Fruit fly (Drosophila melanogaster) whole organism, embryonic: ENCODE data around the gene CG46467.

Experiments
- Abd-B ChIP-seq: fragments of 200-800 bp; sonication (Bioruptor generic); optimal IDR thresholded peaks from 2 replicates; lab custom pipeline; 2018; ENCODE audit warnings: missing biosample characterization, mild to moderate bottlenecking, missing genetic modification characterization, moderate library complexity
- Asciz ChIP-seq: fragments of 200-800 bp; sonication (Bioruptor generic); optimal IDR thresholded peaks from 2 replicates; lab custom pipeline; 2017; ENCODE audit warnings: missing biosample characterization, mild to moderate bottlenecking, missing genetic modification characterization, missing genetic modification reagents
- BEAF-32 ChIP-seq: fragments of 200-800 bp; sonication (Bioruptor generic); optimal IDR thresholded peaks from 3 replicates; lab custom pipeline; 2017; ENCODE audit warnings: missing biosample characterization, missing genetic modification characterization, mild to moderate bottlenecking, moderate library complexity, missing genetic modification reagents
- CG10565 ChIP-seq: fragments of 200-800 bp; sonication (Bioruptor generic); optimal IDR thresholded peaks from 3 replicates; lab custom pipeline; 2016; ENCODE audit warnings: missing biosample characterization, mild to moderate bottlenecking, missing genetic modification characterization
- CG11247 ChIP-seq: fragments of 200-800 bp; sonication (Bioruptor generic); IDR thresholded peaks from 2 replicates; pipeline ENCODE4 v1.3.6; 2022; ENCODE audit warnings: missing biosample characterization, missing genetic modification characterization
- CG11398 ChIP-seq: fragments of 200-800 bp; sonication (Bioruptor generic); optimal IDR thresholded peaks from 2 replicates; lab custom pipeline; 2016; ENCODE audit warnings: missing biosample characterization, missing genetic modification characterization
- CG12155 ChIP-seq: fragments of 200-800 bp; sonication (Bioruptor generic); optimal IDR thresholded peaks from 3 replicates; lab custom pipeline; 2016; ENCODE audit warnings: missing biosample characterization, missing genetic modification characterization
- CG13296 ChIP-seq: fragments of 200-800 bp; sonication (Bioruptor generic); optimal IDR thresholded peaks from 3 replicates; lab custom pipeline; 2018; ENCODE audit warnings: missing biosample characterization, mild to moderate bottlenecking, missing genetic modification characterization
- CG13775 ChIP-seq: fragments of 200-800 bp; sonication (Bioruptor generic); optimal IDR thresholded peaks from 3 replicates; lab custom pipeline; 2017; ENCODE audit warnings: missing biosample characterization, mild to moderate bottlenecking, missing genetic modification characterization
- CG14014 ChIP-seq: fragments of 200-800 bp; sonication (Bioruptor generic); IDR thresholded peaks from 2 replicates; pipeline ENCODE4 v1.3.6; 2022; ENCODE audit warnings: missing biosample characterization, missing genetic modification characterization
- CG16779 ChIP-seq: fragments of 200-800 bp; sonication (Bioruptor generic); IDR thresholded peaks from 2 replicates; pipeline ENCODE4 v1.3.6; 2022; ENCODE audit warnings: missing biosample characterization, missing genetic modification characterization
- CG2199 ChIP-seq: fragments of 200-800 bp; sonication (Bioruptor generic); IDR thresholded peaks from 3 replicates; pipeline ENCODE4 v1.3.6; 2022; ENCODE audit warnings: missing biosample characterization, missing genetic modification characterization
- CG2889 ChIP-seq: fragments of 200-800 bp; sonication (Bioruptor generic); IDR thresholded peaks from 3 replicates; pipeline ENCODE4 v1.3.6; 2022; ENCODE audit warnings: missing biosample characterization, missing genetic modification characterization
- CG31388 ChIP-seq: fragments of 200-800 bp; sonication (Bioruptor generic); optimal IDR thresholded peaks from 2 replicates; lab custom pipeline; 2016; ENCODE audit warnings: missing biosample characterization, missing genetic modification characterization
- CG31441 ChIP-seq: fragments of 200-800 bp; sonication (Bioruptor generic); IDR thresholded peaks from 2 replicates; pipeline ENCODE4 v1.3.6; 2022; ENCODE audit warnings: missing biosample characterization, missing genetic modification characterization
- CG3726 ChIP-seq: fragments of 200-800 bp; sonication (Bioruptor generic); IDR thresholded peaks from 3 replicates; pipeline ENCODE4, ENCODE4 v1.3.6; 2022; ENCODE audit warnings: missing biosample characterization, missing genetic modification characterization
- CG4328 ChIP-seq: fragments of 200-800 bp; sonication (Bioruptor generic); optimal IDR thresholded peaks from 3 replicates; lab custom pipeline; 2017; ENCODE audit warnings: missing biosample characterization, missing genetic modification reagents, missing genetic modification characterization
- CG4360 ChIP-seq: fragments of 200-800 bp; sonication (Bioruptor generic); IDR thresholded peaks from 2 replicates; pipeline ENCODE4 v1.3.6; 2022; ENCODE audit warnings: missing biosample characterization, missing genetic modification characterization
- CG43689 ChIP-seq: fragments of 200-800 bp; sonication (Bioruptor generic); IDR thresholded peaks from 2 replicates; pipeline ENCODE4 v1.3.6; 2022; ENCODE audit warnings: missing biosample characterization, missing genetic modification characterization
- CG5953 ChIP-seq: fragments of 200-800 bp; sonication (Bioruptor generic); IDR thresholded peaks from 2 replicates; pipeline ENCODE4 v1.3.6; 2022; ENCODE audit warnings: missing biosample characterization, missing genetic modification characterization
- CG6272 ChIP-seq: fragments of 200-800 bp; sonication (Bioruptor generic); IDR thresholded peaks from 2 replicates; pipeline ENCODE4 v1.3.6; 2022; ENCODE audit warnings: missing biosample characterization, missing genetic modification characterization
- CG7357 ChIP-seq: fragments of 200-800 bp; sonication (Bioruptor generic); IDR thresholded peaks from 3 replicates; pipeline ENCODE4 v1.3.6; 2022; ENCODE audit warnings: missing biosample characterization, missing genetic modification characterization
- CG7745 ChIP-seq: fragments of 200-800 bp; sonication (Bioruptor generic); optimal IDR thresholded peaks from 2 replicates; lab custom pipeline; 2018; ENCODE audit warnings: missing biosample characterization, mild to moderate bottlenecking, missing genetic modification characterization, moderate library complexity
- CG8089 ChIP-seq: fragments of 200-800 bp; sonication (Bioruptor generic); optimal IDR thresholded peaks from 3 replicates; lab custom pipeline; 2016; ENCODE audit warnings: missing biosample characterization, missing genetic modification characterization
- CTCF ChIP-seq: fragments of 200-800 bp; sonication (Bioruptor generic); optimal IDR thresholded peaks from 2 replicates; lab custom pipeline; 2017; ENCODE audit warnings: missing biosample characterization, mild to moderate bottlenecking, missing genetic modification characterization, moderate library complexity
- CrebB ChIP-seq: fragments of 200-800 bp; sonication (Bioruptor generic); optimal IDR thresholded peaks from 3 replicates; lab custom pipeline; 2018; ENCODE audit warnings: missing biosample characterization, mild to moderate bottlenecking, missing genetic modification characterization
- Hr78 ChIP-seq, 2 experiments: fragments of 200-800 bp in 1 of 2; fragments of >200 bp in 1 of 2; sonication (Bioruptor generic) in 1 of 2; optimal IDR thresholded peaks; 2 replicates each; lab custom pipeline; 2017 to 2019; ENCODE audit warnings: missing biosample characterization in 2 of 2, missing genetic modification characterization in 2 of 2, mild to moderate bottlenecking in 1 of 2, moderate library complexity in 1 of 2
- Meics ChIP-seq: fragments of 200-800 bp; sonication (Bioruptor generic); optimal IDR thresholded peaks from 2 replicates; lab custom pipeline; 2017; ENCODE audit warnings: missing biosample characterization, mild to moderate bottlenecking, missing genetic modification characterization
- NK7.1 ChIP-seq: fragments of 200-800 bp; sonication (Bioruptor generic); optimal IDR thresholded peaks from 3 replicates; lab custom pipeline; 2016; ENCODE audit warnings: missing biosample characterization, missing genetic modification characterization
- Ptx1 ChIP-seq: fragments of 200-800 bp; sonication (Bioruptor generic); IDR thresholded peaks from 2 replicates; pipeline ENCODE4 v1.3.6; 2022; ENCODE audit warnings: missing biosample characterization, missing genetic modification characterization
- Sin3A ChIP-seq: fragments of >200 bp; optimal IDR thresholded peaks from 2 replicates; lab custom pipeline; 2018
- Sry-δ ChIP-seq: fragments of 200-800 bp; sonication (Bioruptor generic); optimal IDR thresholded peaks from 2 replicates; lab custom pipeline; 2016; ENCODE audit warnings: missing biosample characterization, missing genetic modification characterization
- Xrp1 ChIP-seq: fragments of 200-800 bp; sonication (Bioruptor generic); IDR thresholded peaks from 2 replicates; pipeline ENCODE4 v1.3.6; 2022; ENCODE audit warnings: missing biosample characterization, missing genetic modification characterization
- bigmax ChIP-seq: fragments of 200-800 bp; sonication (Bioruptor generic); optimal IDR thresholded peaks from 2 replicates; lab custom pipeline; 2018; ENCODE audit warnings: missing biosample characterization, mild to moderate bottlenecking, missing genetic modification characterization
- fd64A ChIP-seq: fragments of 200-800 bp; sonication (Bioruptor generic); optimal IDR thresholded peaks from 3 replicates; lab custom pipeline; 2018; ENCODE audit warnings: missing biosample characterization, mild to moderate bottlenecking, missing genetic modification characterization
- gcm2 ChIP-seq: fragments of 200-800 bp; sonication (Bioruptor generic); optimal IDR thresholded peaks from 2 replicates; lab custom pipeline; 2016; ENCODE audit warnings: missing biosample characterization, missing genetic modification characterization
- grau ChIP-seq: fragments of 200-800 bp; optimal IDR thresholded peaks from 3 replicates; lab custom pipeline; 2019; ENCODE audit warnings: missing biosample characterization, mild to moderate bottlenecking, missing genetic modification characterization, moderate library complexity
- her ChIP-seq: fragments of 200-800 bp; sonication (Bioruptor generic); optimal IDR thresholded peaks from 2 replicates; lab custom pipeline; 2016; ENCODE audit warnings: missing biosample characterization, missing genetic modification characterization
- ken ChIP-seq: fragments of 200-800 bp; sonication (Bioruptor generic); IDR thresholded peaks from 3 replicates; pipeline ENCODE4 v1.3.6; 2022; ENCODE audit warnings: missing biosample characterization, missing genetic modification characterization
- klu ChIP-seq: fragments of 200-800 bp; sonication (Bioruptor generic); IDR thresholded peaks from 2 replicates; pipeline ENCODE4 v1.3.6; 2022; ENCODE audit warnings: missing biosample characterization, missing genetic modification characterization
- lmd ChIP-seq: fragments of 200-800 bp; sonication (Bioruptor generic); IDR thresholded peaks from 2 replicates; pipeline ENCODE4 v1.3.6; 2022; ENCODE audit warnings: missing biosample characterization, missing genetic modification characterization
- pb ChIP-seq: fragments of 200-800 bp; sonication (Bioruptor generic); optimal IDR thresholded peaks from 3 replicates; lab custom pipeline; 2016; ENCODE audit warnings: missing biosample characterization, missing genetic modification characterization
- pho ChIP-seq: fragments of 200-800 bp; sonication (Bioruptor generic); optimal IDR thresholded peaks from 2 replicates; lab custom pipeline; 2016; ENCODE audit warnings: missing biosample characterization, missing genetic modification characterization
- rib ChIP-seq: fragments of 200-800 bp; sonication (Bioruptor generic); IDR thresholded peaks from 2 replicates; pipeline ENCODE4 v1.3.6; 2022; ENCODE audit warnings: missing biosample characterization, missing genetic modification characterization
- salm ChIP-seq: fragments of 200-800 bp; sonication (Bioruptor generic); optimal IDR thresholded peaks from 2 replicates; lab custom pipeline; 2018; ENCODE audit warnings: missing biosample characterization, mild to moderate bottlenecking, missing genetic modification characterization
- sc ChIP-seq, 3 experiments: fragments of >200 bp in 2 of 3; fragments of 200-800 bp in 1 of 3; sonication (Bioruptor generic) in 1 of 3; optimal IDR thresholded peaks; 2 replicates in 2 of 3; 3 replicates in 1 of 3; lab custom pipeline; 2017; ENCODE audit warnings: mild to moderate bottlenecking in 1 of 3, missing biosample characterization in 1 of 3, missing genetic modification characterization in 1 of 3, missing genetic modification reagents in 1 of 3
- ssp ChIP-seq: fragments of 200-800 bp; sonication (Bioruptor generic); IDR thresholded peaks from 2 replicates; pipeline ENCODE4 v1.3.6; 2022; ENCODE audit warnings: missing biosample characterization, missing genetic modification characterization
- stwl ChIP-seq: fragments of 200-800 bp; sonication (Bioruptor generic); optimal IDR thresholded peaks from 3 replicates; lab custom pipeline; 2018; ENCODE audit warnings: missing biosample characterization, mild to moderate bottlenecking, missing genetic modification characterization, moderate library complexity
- tio ChIP-seq: fragments of 200-800 bp; sonication (Bioruptor generic); optimal IDR thresholded peaks from 2 replicates; lab custom pipeline; 2017; ENCODE audit warnings: missing biosample characterization, missing genetic modification characterization, inconsistent platforms
- tna ChIP-seq: fragments of 200-800 bp; sonication (Bioruptor generic); IDR thresholded peaks from 2 replicates; pipeline ENCODE4 v1.3.6; 2022; ENCODE audit warnings: missing biosample characterization, missing genetic modification characterization; ENCODE audit not compliant: partially characterized antibody
- wdn ChIP-seq: fragments of 200-800 bp; sonication (Bioruptor generic); IDR thresholded peaks from 2 replicates; pipeline ENCODE4 v1.3.6; 2022; ENCODE audit warnings: missing biosample characterization, missing genetic modification characterization
- wek ChIP-seq: fragments of 200-800 bp; sonication (Bioruptor generic); optimal IDR thresholded peaks from 3 replicates; lab custom pipeline; 2018; ENCODE audit warnings: missing biosample characterization, mild to moderate bottlenecking, missing genetic modification characterization, moderate library complexity

CG46467 gene

dm6 chr3R:9873753-9874117 is 746 bp upstream of the CG46467 start (continued):
- TF ChIP-seq CG11247 (peak; percentile 34; the same call in 1 of the 2 replicates), CG7357 (GFP tag; lab: Robert Waterston, UW) (peak; percentile 80), her (GFP tag; lab: Kevin White, UChicago) (peak; percentile 81), CG8089 (GFP tag; lab: Kevin White, UChicago) (peak; percentile 67), CG2199 (GFP tag; lab: Robert Waterston, UW) (no peak), CG13775 (GFP tag; lab: Kevin White, UChicago) (peak; percentile 77), klu (peak; percentile 59; the same call in 1 of the 2 replicates), Sin3A (lab: Kevin White, UChicago) (no peak), salm (peak; percentile 38), Meics (GFP tag; lab: Kevin White, UChicago) (peak; percentile 89), grau (tag; lab: Kevin White, UChicago) (peak; percentile 86), CG10565 (GFP tag; lab: Kevin White, UChicago) (no peak), CG31441 (peak; percentile 67), Xrp1 (GFP tag; lab: Robert Waterston, UW) (peak; percentile 58), BEAF-32 (GFP tag; lab: Kevin White, UChicago) (no peak), CG4328 (no peak), CG2889 (peak; percentile 69), CG3726 (GFP tag; lab: Robert Waterston, UW) (no peak), tio (peak; percentile 62), CG5953 (0 out of 2 replicates have a peak, but pooled peaks have one; percentile 24), CG7745 (tag; lab: Kevin White, UChicago) (no peak), stwl (tag; lab: Kevin White, UChicago) (no peak), ssp (GFP tag; lab: Robert Waterston, UW) (peak; percentile 55), Sry-δ (GFP tag; lab: Kevin White, UChicago) (peak; percentile 25), sc (optimal IDR thresholded peaks at IDR 0.05; lab: Kevin White, UChicago) (no peak), sc (GFP tag; optimal IDR thresholded peaks at IDR 0.05; lab: Kevin White, UChicago) (peak; percentile 16), CG31388 (no peak), pb (peak; percentile 79), pho (GFP tag; lab: Kevin White, UChicago) (peak; percentile 92), bigmax (no peak), rib (GFP tag; lab: Robert Waterston, UW) (0 out of 2 replicates have a peak, but pooled peaks have one; percentile 15), wek (GFP tag; lab: Kevin White, UChicago) (no peak), Ptx1 (peak; percentile 91), CG16779 (GFP tag; lab: Robert Waterston, UW) (0 out of 2 replicates have a peak, but pooled peaks have one; percentile 23), CG6272 (GFP tag; lab: Robert Waterston, UW) (peak; percentile 49), CG12155 (peak; percentile 79), CG13296 (peak; percentile 69), tna (GFP tag; lab: Robert Waterston, UW) (no peak), Abd-B (GFP tag; lab: Kevin White, UChicago) (peak; percentile 77), Hr78 (GFP tag; optimal IDR thresholded peaks at IDR 0.05; lab: Kevin White, UChicago) (no peak), NK7.1 (GFP tag; lab: Kevin White, UChicago) (peak; percentile 76), lmd (GFP tag; lab: Robert Waterston, UW) (peak; percentile 88), ken (GFP tag; lab: Robert Waterston, UW) (peak; percentile 60; the same call in 2 of the 3 replicates), wdn (GFP tag; lab: Robert Waterston, UW) (0 out of 2 replicates have a peak, but pooled peaks have one; percentile 6), CTCF (GFP tag; lab: Kevin White, UChicago) (no peak), CG4360 (no peak), Asciz (GFP tag; lab: Kevin White, UChicago) (peak; percentile 67), CG11398 (GFP tag; lab: Kevin White, UChicago) (peak; percentile 86), fd64A (no peak), CG43689 (0 out of 2 replicates have a peak, but pooled peaks have one; percentile 39), gcm2 (GFP tag; lab: Kevin White, UChicago) (peak; percentile 54), CrebB (tag; lab: Kevin White, UChicago) (peak; percentile 2), CG14014 (GFP tag; lab: Robert Waterston, UW) (peak; percentile 57; the same call in 1 of the 2 replicates)
